Worm (Caenorhabditis elegans) whole organism, L2 larva: ENCODE measurements around the gene ZC196.5.

Experiments used
- ceh-16 ChIP-seq: fragments of 150-350 bp; optimal IDR thresholded peaks from 2 replicates; lab custom pipeline; 2014; ENCODE audit warnings: missing biosample characterization, missing genetic modification characterization
- ceh-82 ChIP-seq: fragments of 150-350 bp; optimal IDR thresholded peaks from 2 replicates; lab custom pipeline; 2014; ENCODE audit warnings: missing biosample characterization, missing genetic modification characterization
- crh-2 ChIP-seq: sonication (generic microtip); optimal IDR thresholded peaks from 2 replicates; lab custom pipeline; 2017; ENCODE audit warnings: missing biosample characterization, missing genetic modification characterization
- fos-1 ChIP-seq: fragments of 150-350 bp; optimal IDR thresholded peaks from 2 replicates; lab custom pipeline; 2014; ENCODE audit warnings: missing biosample characterization, missing genetic modification characterization
- lin-13 ChIP-seq: fragments of 150-350 bp; optimal IDR thresholded peaks from 2 replicates; lab custom pipeline; 2014; ENCODE audit warnings: missing biosample characterization, missing genetic modification reagents, missing genetic modification characterization
- lin-39 ChIP-seq: fragments of 150-350 bp; optimal IDR thresholded peaks from 2 replicates; lab custom pipeline; 2014; ENCODE audit warnings: missing biosample characterization, missing genetic modification reagents, missing genetic modification characterization
- mab-5 ChIP-seq: fragments of 150-350 bp; optimal IDR thresholded peaks from 2 replicates; lab custom pipeline; 2014; ENCODE audit warnings: missing biosample characterization, missing genetic modification characterization
- mdl-1 ChIP-seq, 2 experiments: fragments of 150-350 bp in 1 of 2; sonication (generic microtip) in 1 of 2; optimal IDR thresholded peaks; 2 replicates each; lab custom pipeline; 2017; ENCODE audit warnings: missing biosample characterization in 2 of 2, missing genetic modification characterization in 2 of 2
- nhr-77 ChIP-seq: fragments of 150-350 bp; optimal IDR thresholded peaks from 2 replicates; lab custom pipeline; 2014; ENCODE audit warnings: missing biosample characterization, missing genetic modification characterization
- skn-1 ChIP-seq: sonication (generic microtip); optimal IDR thresholded peaks from 2 replicates; lab custom pipeline; 2017; ENCODE audit warnings: missing biosample characterization, missing genetic modification characterization
- unc-39 ChIP-seq: fragments of 150-350 bp; optimal IDR thresholded peaks from 2 replicates; lab custom pipeline; 2014; ENCODE audit warnings: missing biosample characterization, missing genetic modification characterization

ce11 chrV:8739136-8739535 lies 9.9 kb downstream of the ZC196.5 start, which contains the start of gene ZC196.2:
- TF ChIP-seq lin-13 (GFP tag; lab: Kevin White, UChicago) (no peak), crh-2 (tag; lab: Kevin White, UChicago) (no peak), mdl-1 (tag; optimal IDR thresholded peaks at IDR 0.05; lab: Kevin White, UChicago) (no peak), fos-1 (tag; lab: Kevin White, UChicago) (no peak), lin-39 (tag; lab: Kevin White, UChicago) (no peak), ceh-16 (tag; lab: Kevin White, UChicago) (no peak), skn-1 (tag; lab: Kevin White, UChicago) (no peak), mab-5 (tag; lab: Kevin White, UChicago) (no peak), ceh-82 (no peak), unc-39 (tag; lab: Kevin White, UChicago) (no peak), nhr-77 (tag; lab: Kevin White, UChicago) (no peak)
